Fruit fly (Drosophila melanogaster): ENCODE data around the gene CG9922.

CG9922 gene

DNA sequence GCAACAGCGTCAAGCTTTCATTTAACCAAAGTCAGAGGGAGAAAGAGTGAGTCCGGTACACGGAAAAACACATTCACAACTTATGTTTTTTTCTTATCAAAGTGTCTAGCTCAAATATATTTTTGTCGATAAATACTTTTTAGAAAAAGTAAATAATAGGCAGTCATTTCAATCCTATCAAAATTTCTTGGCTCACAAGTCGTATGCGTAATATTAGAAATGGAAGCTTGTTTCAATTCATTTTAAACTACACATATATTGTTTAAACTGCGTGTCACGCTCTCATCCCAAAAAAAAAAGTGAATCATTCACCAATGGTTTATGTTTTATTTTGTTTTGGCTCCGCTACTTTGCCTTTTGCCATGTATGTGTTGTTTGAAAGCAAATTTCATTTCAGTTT lies 26.6 kb downstream of the CG9922 start (continued):
- TF ChIP-seq Side (GFP tag; optimal IDR thresholded peaks at IDR 0.05) (no peak), CG33213 (GFP tag; optimal IDR thresholded peaks at IDR 0.05) (no peak), C15 (GFP tag; IDR thresholded peaks at IDR 0.05) (no peak), CG11504 (tag; optimal IDR thresholded peaks at IDR 0.05) (peak; percentile 16), chm (GFP tag; IDR thresholded peaks at IDR 0.05) (no peak), repo (GFP tag; optimal IDR thresholded peaks at IDR 0.05) (no peak), CG8765 (GFP tag; IDR thresholded peaks at IDR 0.05) (no peak), Usf (GFP tag; optimal IDR thresholded peaks at IDR 0.05) (no peak), Xrp1 (GFP tag; IDR thresholded peaks at IDR 0.05) (no peak)

DNA sequence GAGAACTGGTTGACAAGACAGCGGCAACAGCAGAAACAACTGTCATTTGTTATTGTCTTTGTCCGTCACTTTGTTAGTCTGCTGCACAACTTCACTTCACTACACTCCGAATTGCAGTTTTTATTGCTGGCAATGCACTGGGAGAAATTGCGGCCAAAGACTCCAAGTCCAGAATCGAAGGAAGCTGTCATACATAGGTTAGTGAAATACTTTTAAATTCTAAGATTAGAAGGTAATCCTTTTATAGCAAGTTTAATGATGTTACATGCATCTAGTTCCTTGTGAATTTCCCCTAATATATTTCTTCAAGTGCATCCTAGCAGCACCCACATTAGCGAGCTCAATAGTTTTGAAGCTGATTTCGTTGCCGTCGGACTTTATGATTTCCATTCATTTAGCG lies 27.3 kb downstream of the CG9922 start:
- TF ChIP-seq MBD-R2 (GFP tag; IDR thresholded peaks at IDR 0.05) (no peak), chm (GFP tag; IDR thresholded peaks at IDR 0.05) (no peak), CG13894 (tag; optimal IDR thresholded peaks at IDR 0.05) (no peak), CG17568 (GFP tag; optimal IDR thresholded peaks at IDR 0.05) (no peak), CG10431 (GFP tag; optimal IDR thresholded peaks at IDR 0.05) (no peak), CG34376 (GFP tag; optimal IDR thresholded peaks at IDR 0.05) (no peak), repo (GFP tag; optimal IDR thresholded peaks at IDR 0.05) (no peak), H15 (GFP tag; IDR thresholded peaks at IDR 0.05) (0 out of 3 replicates have a peak, but pooled peaks have one; percentile 51), vvl (GFP tag; IDR thresholded peaks at IDR 0.05) (peak; percentile 39), Fer2 (tag; optimal IDR thresholded peaks at IDR 0.05) (no peak), Hey (tag; optimal IDR thresholded peaks at IDR 0.05) (no peak), run (tag; optimal IDR thresholded peaks at IDR 0.05) (no peak), CG10565 (GFP tag; optimal IDR thresholded peaks at IDR 0.05) (no peak), CTCF (GFP tag; optimal IDR thresholded peaks at IDR 0.05) (peak; percentile 10), Mrtf (GFP tag; IDR thresholded peaks at IDR 0.05) (no peak), CG3407 (GFP tag; optimal IDR thresholded peaks at IDR 0.05) (no peak), Camta (GFP tag; optimal IDR thresholded peaks at IDR 0.05) (no peak), dpn (GFP tag; optimal IDR thresholded peaks at IDR 0.05) (peak in 1 of 2 experiments; percentile 25), Sin3A (optimal IDR thresholded peaks at IDR 0.05) (no peak), CG6689 (GFP tag; IDR thresholded peaks at IDR 0.05) (peak; percentile 48; the same call in 1 of the 2 replicates), CG16863 (GFP tag; optimal IDR thresholded peaks at IDR 0.05) (peak; percentile 15), CG2712 (tag; optimal IDR thresholded peaks at IDR 0.05) (peak; percentile 61), org-1 (GFP tag; optimal IDR thresholded peaks at IDR 0.05) (peak; percentile 7), CG16779 (GFP tag; IDR thresholded peaks at IDR 0.05) (no peak), CG30431 (GFP tag; optimal IDR thresholded peaks at IDR 0.05) (peak; percentile 19), Neu2 (GFP tag; optimal IDR thresholded peaks at IDR 0.05; ENCODE audit: borderline replicate concordance) (no peak), CG11398 (GFP tag; optimal IDR thresholded peaks at IDR 0.05) (no peak), CG3995 (GFP tag; optimal IDR thresholded peaks at IDR 0.05) (no peak), caup (GFP tag; optimal IDR thresholded peaks at IDR 0.05; ENCODE audit: severe bottlenecking) (no peak), luna (GFP tag; optimal IDR thresholded peaks at IDR 0.05) (no peak), CG5953 (GFP tag; IDR thresholded peaks at IDR 0.05) (no peak), Nf-YA (GFP tag; IDR thresholded peaks at IDR 0.05) (no peak), Dll (GFP tag; IDR thresholded peaks at IDR 0.05; ENCODE audit: partially characterized antibody) (no peak), grn (GFP tag; optimal IDR thresholded peaks at IDR 0.05) (no peak), crol (GFP tag; IDR thresholded peaks at IDR 0.05) (no peak), CG13296 (GFP tag; optimal IDR thresholded peaks at IDR 0.05) (no peak), E2f2 (GFP tag; IDR thresholded peaks at IDR 0.05) (no peak), hth (optimal IDR thresholded peaks at IDR 0.05) (no peak), CG4854 (GFP tag; optimal IDR thresholded peaks at IDR 0.05) (no peak), corto (GFP tag; optimal IDR thresholded peaks at IDR 0.05) (no peak), kni (GFP tag; optimal IDR thresholded peaks at IDR 0.05) (no peak), peb (GFP tag; IDR thresholded peaks at IDR 0.05) (no peak), C15 (GFP tag; IDR thresholded peaks at IDR 0.05) (no peak), crp (GFP tag; optimal IDR thresholded peaks at IDR 0.05) (no peak), Scr (GFP tag; IDR thresholded peaks at IDR 0.05; ENCODE audit: partially characterized antibody) (no peak), jumu (GFP tag; optimal IDR thresholded peaks at IDR 0.05) (peak; percentile 5)
